Fruit fly (Drosophila melanogaster) whole organism, wandering third instar larva: Measurements from ENCODE around the gene CG5541.

Source experiments
- Abd-B ChIP-seq: fragments of >200 bp; optimal IDR thresholded peaks from 2 replicates; lab custom pipeline; 2017; ENCODE audit warnings: missing biosample characterization, missing genetic modification characterization
- CG32264 ChIP-seq: fragments of 200-800 bp; sonication (Bioruptor generic); optimal IDR thresholded peaks from 2 replicates; lab custom pipeline; 2016; ENCODE audit warnings: missing biosample characterization, missing genetic modification characterization
- CG9705 ChIP-seq: fragments of 200-800 bp; sonication (Bioruptor generic); optimal IDR thresholded peaks from 2 replicates; lab custom pipeline; 2018; ENCODE audit warnings: missing biosample characterization, mild to moderate bottlenecking, missing genetic modification characterization
- CrebA ChIP-seq: fragments of 200-800 bp; sonication (Bioruptor generic); optimal IDR thresholded peaks from 2 replicates; lab custom pipeline; 2016; ENCODE audit warnings: missing biosample characterization, mild to moderate bottlenecking, missing genetic modification characterization, borderline replicate concordance
- Dfd ChIP-seq: fragments of >200 bp; optimal IDR thresholded peaks from 2 replicates; lab custom pipeline; 2017; ENCODE audit warnings: missing biosample characterization, missing genetic modification characterization
- Dif ChIP-seq: fragments of 200-275, 200-300 bp; sonication (Bioruptor generic); optimal IDR thresholded peaks from 2 replicates; lab custom pipeline; 2018; ENCODE audit warnings: missing biosample characterization, missing genetic modification characterization; ENCODE audit not compliant: partially characterized antibody
- GATAd ChIP-seq: sonication (Bioruptor generic); optimal IDR thresholded peaks from 2 replicates; lab custom pipeline; 2016; ENCODE audit warnings: missing biosample characterization, missing genetic modification characterization
- HLH106 ChIP-seq: fragments of 200-800 bp; optimal IDR thresholded peaks from 3 replicates; lab custom pipeline; 2019; ENCODE audit warnings: missing biosample characterization, mild to moderate bottlenecking, missing genetic modification characterization, moderate library complexity
- Hnf4 ChIP-seq: fragments of 200-800 bp; sonication (Bioruptor generic); optimal IDR thresholded peaks from 2 replicates; lab custom pipeline; 2016; ENCODE audit warnings: missing biosample characterization, mild to moderate bottlenecking, missing genetic modification characterization
- Hr78 ChIP-seq: fragments of >200 bp; optimal IDR thresholded peaks from 2 replicates; lab custom pipeline; 2017; ENCODE audit warnings: missing biosample characterization, missing genetic modification characterization
- Mio ChIP-seq: sonication (Bioruptor generic); optimal IDR thresholded peaks from 2 replicates; lab custom pipeline; 2016; ENCODE audit warnings: missing biosample characterization, missing genetic modification characterization
- Myc ChIP-seq: fragments of >200 bp; optimal IDR thresholded peaks from 2 replicates; lab custom pipeline; 2017
- OdsH ChIP-seq: fragments of 200-800 bp; sonication (Bioruptor generic); optimal IDR thresholded peaks from 2 replicates; lab custom pipeline; 2016; ENCODE audit warnings: missing biosample characterization, mild to moderate bottlenecking, missing genetic modification characterization
- Rel ChIP-seq, 2 experiments: fragments of 200-800 bp; sonication (Bioruptor generic) in 1 of 2; optimal IDR thresholded peaks; 2 replicates in 1 of 2; 3 replicates in 1 of 2; lab custom pipeline; 2016 to 2019; ENCODE audit warnings: mild to moderate bottlenecking in 2 of 2, missing biosample characterization in 2 of 2, missing genetic modification characterization in 2 of 2, moderate library complexity in 1 of 2
- Sp1 ChIP-seq: fragments of 200-800 bp; sonication (Bioruptor generic); optimal IDR thresholded peaks from 3 replicates; lab custom pipeline; 2019; ENCODE audit warnings: missing biosample characterization, mild to moderate bottlenecking, missing genetic modification characterization, moderate library complexity
- Vsx2 ChIP-seq: fragments of 200-300, 225-300 bp; sonication (Bioruptor generic); optimal IDR thresholded peaks from 2 replicates; lab custom pipeline; 2018; ENCODE audit warnings: missing biosample characterization, missing genetic modification characterization; ENCODE audit not compliant: partially characterized antibody
- br ChIP-seq: fragments of 200-800 bp; sonication (Bioruptor generic); optimal IDR thresholded peaks from 2 replicates; lab custom pipeline; 2016; ENCODE audit warnings: missing biosample characterization, missing genetic modification characterization
- dl ChIP-seq, 2 experiments: fragments of 175-275, 200-275 bp in 1 of 2; fragments of 200-275 bp in 1 of 2; sonication (Bioruptor generic); optimal IDR thresholded peaks; lab custom pipeline; 2018; ENCODE audit warnings: mild to moderate bottlenecking in 2 of 2, missing biosample characterization in 2 of 2, missing genetic modification characterization in 2 of 2, moderate library complexity in 2 of 2; ENCODE audit not compliant: partially characterized antibody in 2 of 2, insufficient read depth in 1 of 2
- dmrt93B ChIP-seq: fragments of 200-800 bp; sonication (Bioruptor generic); optimal IDR thresholded peaks from 2 replicates; lab custom pipeline; 2018; ENCODE audit warnings: missing biosample characterization, mild to moderate bottlenecking, missing genetic modification characterization
- dsf ChIP-seq: sonication (Bioruptor generic); optimal IDR thresholded peaks from 2 replicates; lab custom pipeline; 2016; ENCODE audit warnings: missing biosample characterization, missing genetic modification characterization, borderline replicate concordance
- foxo ChIP-seq, 2 experiments: fragments of 200-800 bp; sonication (Bioruptor generic); optimal IDR thresholded peaks; 2 replicates in 1 of 2; 3 replicates in 1 of 2; lab custom pipeline; 2016 to 2017; ENCODE audit warnings: missing biosample characterization in 2 of 2, missing genetic modification characterization in 2 of 2
- fru ChIP-seq: fragments of 200-800 bp; sonication (Bioruptor generic); optimal IDR thresholded peaks from 3 replicates; lab custom pipeline; 2016; ENCODE audit warnings: missing biosample characterization, mild to moderate bottlenecking, missing genetic modification characterization
- h ChIP-seq: fragments of 200-800 bp; sonication (Bioruptor generic); optimal IDR thresholded peaks from 3 replicates; lab custom pipeline; 2016; ENCODE audit warnings: missing biosample characterization, mild to moderate bottlenecking, missing genetic modification characterization
- jim ChIP-seq: fragments of 175-275, 200-325 bp; sonication (Bioruptor generic); optimal IDR thresholded peaks from 2 replicates; lab custom pipeline; 2016; ENCODE audit warnings: missing biosample characterization, mild to moderate bottlenecking, missing genetic modification characterization
- pan ChIP-seq: fragments of >200 bp; optimal IDR thresholded peaks from 2 replicates; lab custom pipeline; 2017
- psq ChIP-seq: fragments of 200-800 bp; sonication (Bioruptor generic); optimal IDR thresholded peaks from 3 replicates; lab custom pipeline; 2017; ENCODE audit warnings: missing biosample characterization, mild to moderate bottlenecking, missing genetic modification characterization, moderate library complexity
- rgr ChIP-seq: fragments of 200-800 bp; sonication (Bioruptor generic); optimal IDR thresholded peaks from 3 replicates; lab custom pipeline; 2016; ENCODE audit warnings: missing biosample characterization, mild to moderate bottlenecking, missing genetic modification characterization
- sage ChIP-seq: fragments of 200-800 bp; sonication (Bioruptor generic); optimal IDR thresholded peaks from 2 replicates; lab custom pipeline; 2016; ENCODE audit warnings: missing biosample characterization, mild to moderate bottlenecking, missing genetic modification characterization
- tai ChIP-seq: sonication (Bioruptor generic); optimal IDR thresholded peaks from 2 replicates; lab custom pipeline; 2016; ENCODE audit warnings: missing biosample characterization, missing genetic modification characterization
- usp ChIP-seq: fragments of >200 bp; optimal IDR thresholded peaks from 2 replicates; lab custom pipeline; 2017; ENCODE audit warnings: missing biosample characterization, missing genetic modification characterization
- woc ChIP-seq: sonication (Bioruptor generic); optimal IDR thresholded peaks from 2 replicates; lab custom pipeline; 2016; ENCODE audit warnings: missing biosample characterization, mild to moderate bottlenecking, missing genetic modification characterization

CG5541 gene

dm6 chrX:15077576-15078136 lies 33.7 kb downstream of the CG5541 start:
- TF ChIP-seq tai (GFP tag; lab: Kevin White, UChicago) (no peak), Hnf4 (GFP tag; lab: Kevin White, UChicago) (peak; percentile 28)

DNA sequence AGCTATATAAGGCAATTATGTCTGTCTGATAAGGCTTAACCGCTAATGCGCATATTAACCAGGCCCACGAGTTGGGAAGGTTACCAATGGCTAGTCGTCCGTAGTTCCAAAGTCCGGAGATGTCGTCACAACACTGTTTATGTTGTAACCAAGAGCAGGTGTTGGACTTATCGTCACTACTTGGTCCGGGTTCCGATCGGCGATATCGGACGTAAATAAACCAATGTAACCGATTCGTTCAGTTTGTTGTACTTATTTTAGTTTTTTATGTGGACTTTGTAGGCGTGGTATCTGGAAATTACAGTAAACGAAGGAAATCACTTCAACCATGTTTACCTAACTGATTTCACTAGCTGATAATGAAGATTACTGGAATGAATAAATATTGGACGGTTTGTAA lies 34.5 kb downstream of the CG5541 start:
- TF ChIP-seq CrebA (GFP tag; lab: Kevin White, UChicago) (no peak), Hr78 (GFP tag; lab: Kevin White, UChicago) (no peak)

DNA sequence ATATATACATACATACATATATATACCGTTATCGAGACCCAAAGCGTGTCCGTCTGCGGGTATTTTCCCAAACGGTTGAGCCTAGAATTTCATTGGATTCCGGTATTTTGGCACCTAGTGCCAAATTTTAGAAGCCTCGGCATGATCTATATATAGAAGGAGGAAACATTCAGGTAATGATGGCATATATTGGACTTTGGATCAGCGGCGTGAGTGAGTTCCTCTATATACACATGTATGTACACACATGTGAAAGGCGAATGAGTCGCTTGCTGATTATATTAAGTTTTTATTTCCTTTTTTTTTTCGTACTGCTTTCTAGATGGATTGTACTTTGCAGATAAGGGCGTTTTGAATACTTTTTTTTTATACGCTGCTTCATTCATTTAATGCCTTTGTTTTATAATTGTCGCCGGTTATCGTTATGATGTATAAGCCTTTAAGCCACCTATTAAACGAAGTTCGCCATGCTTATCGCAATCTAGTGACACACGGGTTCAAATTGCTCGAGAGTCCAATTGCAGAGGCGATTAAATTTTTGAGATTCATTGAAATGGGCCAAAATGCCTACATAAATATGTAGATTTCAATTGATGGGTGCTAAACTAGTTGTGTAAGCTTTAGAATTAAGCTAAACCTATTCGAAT lies 35.4 kb downstream of the CG5541 start:
- TF ChIP-seq Myc (lab: Kevin White, UChicago) = no peak
- TF ChIP-seq Rel (GFP tag; optimal IDR thresholded peaks at IDR 0.05; lab: Kevin White, UChicago) = no peak
- peak; percentile 49 for TF ChIP-seq Rel (tag; optimal IDR thresholded peaks at IDR 0.05; lab: Kevin White, UChicago)
- no peak for TF ChIP-seq OdsH (GFP tag; lab: Kevin White, UChicago)
- TF ChIP-seq Hnf4 (GFP tag; lab: Kevin White, UChicago) = peak; percentile 48
- peak; percentile 6 for TF ChIP-seq Sp1 (GFP tag; lab: Kevin White, UChicago)

DNA sequence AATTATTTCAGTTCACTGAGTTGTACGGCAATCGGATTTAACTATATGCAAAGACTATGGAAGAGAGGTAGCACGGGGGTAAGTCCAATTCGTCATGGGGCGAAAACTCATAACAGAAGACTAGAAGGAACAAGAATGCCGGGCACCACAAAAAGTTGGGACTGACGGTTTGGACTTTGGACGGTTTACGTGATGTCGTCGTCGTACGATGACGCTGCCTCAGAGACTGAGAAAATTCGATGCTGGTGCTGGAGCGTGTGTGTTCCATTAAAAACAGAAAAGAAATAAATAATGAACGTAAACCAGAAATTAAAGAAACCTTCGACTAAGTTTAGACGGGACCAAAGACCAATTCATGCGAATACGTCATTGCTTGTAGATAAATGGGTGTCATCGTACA lies 36.0 kb downstream of the CG5541 start:
- TF ChIP-seq usp = no peak
- TF ChIP-seq sage (GFP tag; lab: Kevin White, UChicago) = no peak
- no peak for TF ChIP-seq Myc (lab: Kevin White, UChicago)
- TF ChIP-seq Hnf4 (GFP tag; lab: Kevin White, UChicago) = peak; percentile 45

dm6 chrX:15080780-15081402 lies 37.0 kb downstream of the CG5541 start, which contains the start of gene CG33177:
TSS of gene CG33177 (plus strand) at chrX:15081367.
- TF ChIP-seq tai (GFP tag; lab: Kevin White, UChicago) = peak; percentile 35
- peak; percentile 16 for TF ChIP-seq HLH106 (tag; lab: Kevin White, UChicago)
- TF ChIP-seq br (GFP tag; lab: Kevin White, UChicago) = no peak
- no peak for TF ChIP-seq psq (GFP tag; lab: Kevin White, UChicago)
- TF ChIP-seq rgr (GFP tag; lab: Kevin White, UChicago) = peak; percentile 3
- peak in 1 of 2 experiments; percentile 38 for TF ChIP-seq foxo (GFP tag; optimal IDR thresholded peaks at IDR 0.05; lab: Kevin White, UChicago)
- peak; percentile 7 for TF ChIP-seq h (GFP tag; lab: Kevin White, UChicago)
- TF ChIP-seq Hr78 (GFP tag; lab: Kevin White, UChicago) = no peak
- TF ChIP-seq fru (GFP tag; lab: Kevin White, UChicago) = peak; percentile 39
- peak; percentile 36 for TF ChIP-seq Hnf4 (GFP tag; lab: Kevin White, UChicago)
- peak; percentile 20 for TF ChIP-seq CG9705 (GFP tag; lab: Kevin White, UChicago)
- TF ChIP-seq, all 38 proteins: peak for 8

DNA sequence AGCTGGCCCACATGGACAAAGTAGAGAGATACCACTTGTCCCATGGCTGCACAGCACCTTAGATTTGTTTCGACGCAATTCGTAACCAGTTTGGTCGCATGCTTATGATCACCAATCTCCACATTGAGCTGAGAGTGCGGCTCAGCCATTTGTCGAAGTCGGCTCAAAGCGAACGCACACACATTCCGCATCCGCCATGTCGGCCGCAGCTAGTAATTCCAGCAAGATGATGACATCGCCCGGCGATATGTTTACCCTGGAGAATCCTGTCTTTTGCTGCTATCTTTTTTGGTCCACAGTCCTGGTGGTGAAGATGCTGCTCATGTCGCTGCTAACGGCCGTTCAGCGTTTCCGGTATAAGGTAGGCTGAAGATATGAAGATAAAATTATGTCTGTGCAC lies 38.8 kb downstream of the CG5541 start, which contains the start of gene CG33178:
Gene CG33178, plus strand, starts transcription at position 147 of the 400 bp plus-strand sequence.
- TF ChIP-seq GATAd (no peak), psq (GFP tag; lab: Kevin White, UChicago) (no peak), tai (GFP tag; lab: Kevin White, UChicago) (no peak), Hnf4 (GFP tag; lab: Kevin White, UChicago) (no peak), Hr78 (GFP tag; lab: Kevin White, UChicago) (no peak), dmrt93B (no peak), sage (GFP tag; lab: Kevin White, UChicago) (no peak), Abd-B (no peak), pan (no peak)

DNA sequence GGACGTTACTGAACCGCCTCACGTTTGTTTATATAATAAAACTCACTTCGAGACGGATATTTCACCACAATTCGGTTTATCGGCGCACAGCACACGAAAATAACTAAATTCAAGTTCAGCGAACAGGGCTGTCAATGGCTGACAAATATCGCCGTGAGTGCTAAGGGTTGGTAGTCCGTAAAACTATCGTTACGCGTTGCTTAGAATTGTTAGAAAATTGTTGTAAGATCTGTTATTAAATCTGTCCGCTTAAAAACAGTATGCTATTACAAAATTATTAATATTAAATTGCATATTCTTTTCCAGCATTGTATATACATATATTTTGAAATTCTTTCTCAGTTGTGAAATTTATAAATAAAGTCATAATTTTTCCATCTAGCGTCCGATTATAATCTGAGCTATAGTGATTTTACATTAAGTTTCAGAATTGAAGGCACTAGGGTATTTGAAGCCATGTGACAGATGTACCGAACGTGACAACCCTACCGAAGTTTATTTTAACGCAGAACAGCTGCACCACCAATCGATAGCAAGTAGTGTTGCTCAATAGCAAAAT lies 40.7 kb downstream of the CG5541 start, which contains the start of gene Cox17:
Gene Cox17, minus strand, starts transcription at position 120 of the 559 bp plus-strand sequence.
- TF ChIP-seq dsf (GFP tag; lab: Kevin White, UChicago) (peak; percentile 70), dl (GFP tag; optimal IDR thresholded peaks at IDR 0.05; lab: Kevin White, UChicago; ENCODE audit: insufficient read depth in 1 of 2, partially characterized antibody in 2 of 2) (no peak), CrebA (GFP tag; lab: Kevin White, UChicago) (no peak), Hnf4 (GFP tag; lab: Kevin White, UChicago) (peak; percentile 73), br (GFP tag; lab: Kevin White, UChicago) (peak; percentile 70), Mio (GFP tag; lab: Kevin White, UChicago) (no peak), Dfd (GFP tag; lab: Kevin White, UChicago) (peak; percentile 7), usp (no peak), Myc (lab: Kevin White, UChicago) (peak; percentile 57), jim (no peak), Hr78 (GFP tag; lab: Kevin White, UChicago) (no peak), Dif (GFP tag; lab: Kevin White, UChicago) (no peak), fru (GFP tag; lab: Kevin White, UChicago) (peak; percentile 83), CG32264 (GFP tag; lab: Kevin White, UChicago) (peak; percentile 3), woc (GFP tag; lab: Kevin White, UChicago) (peak; percentile 83), Vsx2 (no peak), CG9705 (GFP tag; lab: Kevin White, UChicago) (peak; percentile 70), foxo (GFP tag; optimal IDR thresholded peaks at IDR 0.05; lab: Kevin White, UChicago) (peak in 1 of 2 experiments; percentile 86), h (GFP tag; lab: Kevin White, UChicago) (peak; percentile 84), tai (GFP tag; lab: Kevin White, UChicago) (peak; percentile 82), Abd-B (no peak)
